Worm (Caenorhabditis elegans): ENCODE measurements around the gene chdh-1.

chdh-1 gene

DNA sequence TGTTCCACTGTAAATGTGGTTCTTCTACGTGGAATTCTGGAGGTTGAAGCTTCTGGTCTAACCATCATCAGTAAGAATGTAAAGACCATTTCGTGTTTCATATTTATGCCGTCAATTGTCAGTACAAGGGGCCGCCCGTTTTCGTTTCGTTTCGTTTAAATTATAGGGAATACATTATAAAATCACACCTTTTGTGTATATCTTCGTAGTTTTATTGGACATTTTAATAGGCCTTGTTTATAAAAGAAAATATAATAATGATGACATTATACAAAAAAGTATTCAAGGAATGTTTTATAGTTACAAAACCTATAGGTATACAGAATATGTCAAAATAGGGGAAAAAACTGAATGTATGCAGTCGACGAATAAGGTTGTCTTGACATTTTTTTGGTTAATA lies 5.0 kb upstream of the chdh-1 start, which contains the start of gene ceh-7:
TSS of gene ceh-7 (minus strand) at position 101 of the 400 bp plus-strand sequence.
- TF ChIP-seq ceh-22 (tag; optimal IDR thresholded peaks at IDR 0.05) (no peak), ttx-3 (tag; optimal IDR thresholded peaks at IDR 0.05) (no peak), mec-3 (tag; optimal IDR thresholded peaks at IDR 0.05; ENCODE audit: borderline replicate concordance) (no peak), unc-3 (GFP tag; conservative IDR thresholded peaks at IDR 0.05) (no peak), unc-3 (tag; optimal IDR thresholded peaks at IDR 0.05) (no peak), ceh-34 (tag; optimal IDR thresholded peaks at IDR 0.05) (no peak), npax-4 (tag; optimal IDR thresholded peaks at IDR 0.05) (no peak), unc-55 (GFP tag; optimal IDR thresholded peaks at IDR 0.05) (no peak), ceh-45 (GFP tag; IDR thresholded peaks at IDR 0.05) (no peak), ama-1 (optimal IDR thresholded peaks at IDR 0.05) (no peak), K09A11.1 (tag; optimal IDR thresholded peaks at IDR 0.05; ENCODE audit: insufficient read depth) (no peak), syd-9 (tag; optimal IDR thresholded peaks at IDR 0.05) (no peak), ref-2 (tag; optimal IDR thresholded peaks at IDR 0.05) (no peak), nfya-1 (tag; optimal IDR thresholded peaks at IDR 0.05) (no peak), C08G9.2 (tag; optimal IDR thresholded peaks at IDR 0.05) (no peak), pqm-1 (tag; optimal IDR thresholded peaks at IDR 0.05) (no peak)

DNA sequence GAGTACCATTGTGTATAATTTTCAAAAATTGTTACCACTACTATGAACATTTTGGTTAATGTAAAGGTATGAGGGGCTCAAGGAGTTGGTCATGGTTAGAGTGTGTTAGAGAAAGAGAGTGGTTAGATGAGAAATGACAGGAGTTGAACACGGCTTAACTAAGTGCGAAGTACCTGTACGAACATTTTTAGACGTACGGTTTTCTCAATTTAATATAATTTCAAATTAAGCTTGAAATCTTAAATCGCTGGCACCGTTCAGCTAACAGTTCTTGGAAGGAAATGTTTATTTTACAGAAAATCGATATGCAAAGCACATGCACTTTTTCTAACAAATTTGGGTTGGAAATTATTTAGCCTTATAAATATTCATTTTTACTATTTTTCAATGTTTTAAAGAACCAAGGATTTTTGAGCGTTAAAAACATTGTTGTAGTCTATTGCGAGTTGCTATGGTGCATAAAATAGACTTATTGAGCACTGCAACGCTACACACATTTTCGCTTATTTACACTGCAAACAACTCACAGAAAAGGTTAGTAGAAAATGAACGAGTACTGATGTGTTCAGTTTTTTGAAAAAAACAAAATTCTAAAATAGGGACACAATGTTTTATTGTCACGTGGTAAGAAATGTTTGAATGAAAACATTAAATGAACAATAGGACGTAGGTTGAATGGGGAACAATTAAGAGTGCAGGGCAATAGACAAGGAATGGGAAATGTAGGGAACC lies 3.1 kb upstream of the chdh-1 start, which contains the start of gene sphk-1:
TSS of gene sphk-1 (minus strand) at position 51 of the 732 bp plus-strand sequence.
- TF ChIP-seq Y22D7AL.16 (tag; optimal IDR thresholded peaks at IDR 0.05) (no peak), hlh-30 (tag; optimal IDR thresholded peaks at IDR 0.05; ENCODE audit: insufficient read depth) (peak; percentile 26), sox-2 (GFP tag; IDR thresholded peaks at IDR 0.05) (peak; percentile 19; the same call in 1 of the 2 replicates)

DNA sequence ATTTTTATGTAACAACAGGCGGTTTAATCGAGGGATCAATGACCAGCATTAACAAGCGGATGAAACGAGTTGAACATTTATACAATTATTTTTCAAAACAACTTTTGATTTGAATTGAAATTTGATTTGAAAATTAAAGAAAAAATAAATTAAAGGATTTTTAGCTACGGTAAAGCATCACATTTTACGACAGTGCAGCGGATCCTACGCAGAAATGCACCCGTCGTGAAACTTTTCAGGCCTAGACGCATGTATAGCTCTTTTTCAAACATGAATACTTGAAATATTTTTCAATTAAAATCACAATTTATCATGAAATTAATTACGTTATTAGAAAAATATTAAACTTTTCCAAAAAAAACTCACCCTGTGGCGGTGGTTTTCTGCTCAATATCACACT lies 2.3 kb upstream of the chdh-1 start:
- TF ChIP-seq ama-1 (optimal IDR thresholded peaks at IDR 0.05) = no peak
- no peak for TF ChIP-seq hlh-13 (GFP tag; optimal IDR thresholded peaks at IDR 0.05)
- TF ChIP-seq ceh-14 (tag; optimal IDR thresholded peaks at IDR 0.05) = no peak
- TF ChIP-seq ref-2 (tag; optimal IDR thresholded peaks at IDR 0.05) = no peak
- no peak for TF ChIP-seq lin-11 (tag; optimal IDR thresholded peaks at IDR 0.05)
- no peak for TF ChIP-seq fax-1 (tag; optimal IDR thresholded peaks at IDR 0.05)
- no peak for TF ChIP-seq K02D7.2 (tag; optimal IDR thresholded peaks at IDR 0.05)
- TF ChIP-seq ceh-34 (tag; optimal IDR thresholded peaks at IDR 0.05) = no peak
- no peak for TF ChIP-seq ceh-2 (tag; optimal IDR thresholded peaks at IDR 0.05)
- TF ChIP-seq fkh-6 (tag; optimal IDR thresholded peaks at IDR 0.05) = no peak
- TF ChIP-seq fkh-10 (GFP tag; optimal IDR thresholded peaks at IDR 0.05) = no peak

DNA sequence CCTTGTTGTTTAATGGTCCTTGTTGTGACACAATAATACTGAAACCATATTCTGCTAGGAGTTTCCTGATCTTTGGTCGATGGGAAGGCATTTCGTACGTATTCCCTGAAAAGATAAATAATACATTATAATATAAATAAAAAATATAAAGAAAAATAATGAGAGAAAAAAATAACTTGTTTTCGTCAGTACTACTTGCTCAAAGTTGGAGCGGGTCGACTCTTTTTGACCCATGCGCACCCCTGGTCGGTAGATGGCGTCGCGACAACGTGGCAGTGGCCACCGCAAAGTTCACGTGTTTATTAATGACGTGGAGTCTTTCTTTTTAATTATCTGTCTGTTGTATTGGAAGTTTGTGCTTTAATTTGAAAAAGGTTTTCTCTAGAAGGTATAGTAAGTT lies 2.9 kb downstream of the chdh-1 start, which contains the start of gene C34C6.10:
TSS of gene C34C6.10 (minus strand) at position 101 of the 400 bp plus-strand sequence.
- no peak for TF ChIP-seq sox-4 (tag; optimal IDR thresholded peaks at IDR 0.05)
- TF ChIP-seq dve-1 (tag; optimal IDR thresholded peaks at IDR 0.05) = no peak
- TF ChIP-seq ceh-24 (tag; optimal IDR thresholded peaks at IDR 0.05) = no peak
- no peak for TF ChIP-seq C38D4.7 (GFP tag; optimal IDR thresholded peaks at IDR 0.05)
- TF ChIP-seq mec-3 (tag; optimal IDR thresholded peaks at IDR 0.05; ENCODE audit: borderline replicate concordance) = no peak
- no peak for TF ChIP-seq ceh-14 (tag; optimal IDR thresholded peaks at IDR 0.05)
- TF ChIP-seq T23F11.4 (GFP tag; optimal IDR thresholded peaks at IDR 0.05) = no peak

DNA sequence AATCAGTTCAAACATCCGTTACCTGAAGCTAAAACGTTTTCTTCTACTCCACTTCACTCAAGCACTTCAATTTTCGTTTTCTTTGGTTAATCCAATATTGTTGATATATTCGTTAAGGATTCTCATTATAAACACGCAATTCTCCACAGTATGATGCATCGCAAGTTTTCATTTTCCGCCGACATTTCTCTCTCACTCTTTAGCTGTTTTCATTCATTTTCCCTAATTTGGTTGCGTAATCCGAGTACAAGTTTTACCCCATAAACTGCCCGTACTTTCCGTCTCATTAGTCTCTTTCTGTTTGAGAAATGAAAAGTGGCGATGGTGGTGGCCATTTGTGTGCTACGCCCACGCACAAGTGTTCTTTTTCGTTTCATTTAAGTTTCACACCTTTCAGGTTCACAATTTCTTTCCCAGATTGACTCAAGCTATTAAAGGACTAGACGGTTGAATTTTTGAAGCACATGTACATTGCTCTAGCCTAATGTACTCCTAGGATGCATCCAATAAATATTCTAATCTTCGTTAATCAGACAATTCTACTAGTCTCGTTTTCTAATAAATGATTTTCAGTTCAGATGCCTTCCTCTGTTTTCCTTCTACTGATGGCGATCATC lies 7.3 kb downstream of the chdh-1 start, which contains the start of gene C34C6.3:
TSS of gene C34C6.3 (plus strand) at position 567 of the 617 bp plus-strand sequence.
- TF ChIP-seq ceh-31 (tag; optimal IDR thresholded peaks at IDR 0.05) (no peak), dmd-4 (tag; optimal IDR thresholded peaks at IDR 0.05; ENCODE audit: borderline replicate concordance) (no peak), C08G9.2 (tag; optimal IDR thresholded peaks at IDR 0.05) (no peak), eyg-1 (tag; optimal IDR thresholded peaks at IDR 0.05) (no peak), ceh-9 (tag; optimal IDR thresholded peaks at IDR 0.05) (no peak), ceh-45 (GFP tag; IDR thresholded peaks at IDR 0.05) (no peak)

All from whole organism, late embryonic.